Fruit fly (Drosophila melanogaster) whole organism, embryonic: ENCODE measurements around the gene CG43731.

Experiments used
- Abd-B ChIP-seq: fragments of 200-800 bp; sonication (Bioruptor generic); optimal IDR thresholded peaks from 2 replicates; lab custom pipeline; 2018; ENCODE audit warnings: missing biosample characterization, mild to moderate bottlenecking, missing genetic modification characterization, moderate library complexity
- Bgb ChIP-seq: fragments of 200-800 bp; sonication (Bioruptor generic); IDR thresholded peaks from 2 replicates; pipeline ENCODE4 v1.3.6; 2022; ENCODE audit warnings: missing biosample characterization, missing genetic modification characterization; ENCODE audit not compliant: partially characterized antibody
- CG10209 ChIP-seq: fragments of 200-800 bp; sonication (Bioruptor generic); optimal IDR thresholded peaks from 3 replicates; lab custom pipeline; 2017; ENCODE audit warnings: missing biosample characterization, mild to moderate bottlenecking, missing genetic modification characterization, missing genetic modification reagents
- CG10366 ChIP-seq: fragments of 200-800 bp; sonication (Bioruptor generic); IDR thresholded peaks from 2 replicates; pipeline ENCODE4 v1.3.6; 2022; ENCODE audit warnings: missing biosample characterization, missing genetic modification characterization
- CG11093 ChIP-seq: fragments of 200-800 bp; sonication (Bioruptor generic); IDR thresholded peaks from 3 replicates; pipeline ENCODE4 v1.3.6; 2022; ENCODE audit warnings: missing biosample characterization, missing genetic modification characterization
- CG11398 ChIP-seq: fragments of 200-800 bp; sonication (Bioruptor generic); optimal IDR thresholded peaks from 2 replicates; lab custom pipeline; 2016; ENCODE audit warnings: missing biosample characterization, missing genetic modification characterization
- CG11695 ChIP-seq: fragments of 200-800 bp; sonication (Bioruptor generic); IDR thresholded peaks from 3 replicates; pipeline ENCODE4 v1.3.6; 2022; ENCODE audit warnings: missing biosample characterization, missing genetic modification characterization
- CG12155 ChIP-seq: fragments of 200-800 bp; sonication (Bioruptor generic); optimal IDR thresholded peaks from 3 replicates; lab custom pipeline; 2016; ENCODE audit warnings: missing biosample characterization, missing genetic modification characterization
- CG13894 ChIP-seq: fragments of 200-800 bp; sonication (Bioruptor generic); optimal IDR thresholded peaks from 3 replicates; lab custom pipeline; 2018; ENCODE audit warnings: missing biosample characterization, mild to moderate bottlenecking, missing genetic modification characterization, moderate library complexity
- CG14860 ChIP-seq: fragments of 200-800 bp; sonication (Bioruptor generic); IDR thresholded peaks from 3 replicates; pipeline ENCODE4 v1.3.6; 2022; ENCODE audit warnings: missing biosample characterization, missing genetic modification characterization; ENCODE audit not compliant: partially characterized antibody
- CG14965 ChIP-seq: fragments of 200-800 bp; sonication (Bioruptor generic); optimal IDR thresholded peaks from 2 replicates; lab custom pipeline; 2016; ENCODE audit warnings: missing biosample characterization, missing genetic modification characterization, borderline replicate concordance
- CG15073 ChIP-seq: fragments of 200-800 bp; sonication (Bioruptor generic); optimal IDR thresholded peaks from 2 replicates; lab custom pipeline; 2016; ENCODE audit warnings: missing biosample characterization, missing genetic modification characterization
- CG1603 ChIP-seq: fragments of 200-800 bp; sonication (Bioruptor generic); optimal IDR thresholded peaks from 2 replicates; lab custom pipeline; 2019; ENCODE audit warnings: missing biosample characterization, mild to moderate bottlenecking, missing genetic modification characterization, moderate library complexity
- CG1647 ChIP-seq: fragments of 200-800 bp; sonication (Bioruptor generic); optimal IDR thresholded peaks from 3 replicates; lab custom pipeline; 2016; ENCODE audit warnings: missing biosample characterization, missing genetic modification characterization
- CG16815 ChIP-seq: fragments of 200-800 bp; sonication (Bioruptor generic); optimal IDR thresholded peaks from 3 replicates; lab custom pipeline; 2017; ENCODE audit warnings: missing biosample characterization, mild to moderate bottlenecking, missing genetic modification characterization
- CG17612 ChIP-seq: fragments of 200-800 bp; sonication (Bioruptor generic); IDR thresholded peaks from 2 replicates; pipeline ENCODE4 v1.3.6; 2022; ENCODE audit warnings: missing biosample characterization, missing genetic modification characterization
- CG17912 ChIP-seq: fragments of 200-800 bp; sonication (Bioruptor generic); optimal IDR thresholded peaks from 2 replicates; lab custom pipeline; 2018; ENCODE audit warnings: missing biosample characterization, mild to moderate bottlenecking, missing genetic modification characterization
- CG18476 ChIP-seq: fragments of 200-800 bp; sonication (Bioruptor generic); optimal IDR thresholded peaks from 2 replicates; lab custom pipeline; 2016; ENCODE audit warnings: missing biosample characterization, mild to moderate bottlenecking, missing genetic modification characterization
- CG4707 ChIP-seq: fragments of 200-800 bp; sonication (Bioruptor generic); optimal IDR thresholded peaks from 2 replicates; lab custom pipeline; 2018; ENCODE audit warnings: missing biosample characterization, mild to moderate bottlenecking, missing genetic modification characterization, moderate library complexity
- CG7839 ChIP-seq: fragments of 200-800 bp; sonication (Bioruptor generic); optimal IDR thresholded peaks from 3 replicates; lab custom pipeline; 2018; ENCODE audit warnings: missing biosample characterization, mild to moderate bottlenecking, missing genetic modification characterization, moderate library complexity
- CG8478 ChIP-seq: fragments of >200 bp; optimal IDR thresholded peaks from 2 replicates; lab custom pipeline; 2018
- CG9727 ChIP-seq: fragments of 200-800 bp; sonication (Bioruptor generic); optimal IDR thresholded peaks from 3 replicates; lab custom pipeline; 2017; ENCODE audit warnings: missing biosample characterization, mild to moderate bottlenecking, missing genetic modification characterization
- D19B ChIP-seq: fragments of 200-800 bp; sonication (Bioruptor generic); optimal IDR thresholded peaks from 2 replicates; lab custom pipeline; 2017; ENCODE audit warnings: missing biosample characterization, mild to moderate bottlenecking, missing genetic modification characterization
- Doc2 ChIP-seq: fragments of 200-800 bp; sonication (Bioruptor generic); IDR thresholded peaks from 2 replicates; pipeline ENCODE4 v1.3.6; 2022; ENCODE audit warnings: missing biosample characterization, missing genetic modification characterization
- HLH4C ChIP-seq: fragments of 200-800 bp; sonication (Bioruptor generic); IDR thresholded peaks from 3 replicates; pipeline ENCODE4 v1.3.6; 2022; ENCODE audit warnings: missing biosample characterization, missing genetic modification characterization; ENCODE audit not compliant: partially characterized antibody
- Lpt ChIP-seq: fragments of >200 bp; optimal IDR thresholded peaks from 2 replicates; lab custom pipeline; 2018; ENCODE audit warnings: missing biosample characterization, missing genetic modification characterization
- Max ChIP-seq: fragments of 200-800 bp; sonication (Bioruptor generic); optimal IDR thresholded peaks from 2 replicates; lab custom pipeline; 2016; ENCODE audit warnings: missing biosample characterization, mild to moderate bottlenecking, missing genetic modification characterization
- Taf1 ChIP-seq: fragments of 200-800 bp; sonication (Bioruptor generic); IDR thresholded peaks from 2 replicates; pipeline ENCODE4 v1.3.6; 2022; ENCODE audit warnings: missing biosample characterization, missing genetic modification characterization
- aop ChIP-seq: fragments of 200-800 bp; sonication (Bioruptor generic); IDR thresholded peaks from 2 replicates; pipeline ENCODE4 v1.3.6; 2022; ENCODE audit warnings: missing biosample characterization, missing genetic modification characterization
- ara ChIP-seq: fragments of 200-800 bp; sonication (Bioruptor generic); IDR thresholded peaks from 2 replicates; pipeline ENCODE4 v1.3.6; 2022; ENCODE audit warnings: missing biosample characterization, missing genetic modification characterization
- bcd ChIP-seq: fragments of 200-800 bp; sonication (Bioruptor generic); optimal IDR thresholded peaks from 2 replicates; lab custom pipeline; 2017; ENCODE audit warnings: missing biosample characterization, mild to moderate bottlenecking, missing genetic modification characterization
- bsh ChIP-seq, 2 experiments: fragments of 200-800 bp; sonication (Bioruptor generic); optimal IDR thresholded peaks; 2 replicates each; lab custom pipeline; 2017 to 2018; ENCODE audit warnings: mild to moderate bottlenecking in 2 of 2, missing biosample characterization in 2 of 2, missing genetic modification characterization in 2 of 2, moderate library complexity in 1 of 2
- chm ChIP-seq: fragments of 200-800 bp; sonication (Bioruptor generic); IDR thresholded peaks from 2 replicates; pipeline ENCODE4 v1.3.6; 2022; ENCODE audit warnings: missing biosample characterization, missing genetic modification characterization
- dpn ChIP-seq, 2 experiments: fragments of 200-800 bp; sonication (Bioruptor generic); optimal IDR thresholded peaks; 3 replicates each; lab custom pipeline; 2016; ENCODE audit warnings: missing biosample characterization in 2 of 2, missing genetic modification characterization in 2 of 2
- eve ChIP-seq, 2 experiments: fragments of >200 bp; optimal IDR thresholded peaks; 2 replicates each; lab custom pipeline; 2017; ENCODE audit warnings: missing biosample characterization in 2 of 2, missing genetic modification characterization in 2 of 2
- fru ChIP-seq: fragments of >200 bp; optimal IDR thresholded peaks from 2 replicates; lab custom pipeline; 2017
- gce ChIP-seq: fragments of 200-800 bp; sonication (Bioruptor generic); IDR thresholded peaks from 3 replicates; pipeline ENCODE4 v1.3.6; 2022; ENCODE audit warnings: missing biosample characterization, missing genetic modification characterization
- grau ChIP-seq: fragments of 200-800 bp; optimal IDR thresholded peaks from 3 replicates; lab custom pipeline; 2019; ENCODE audit warnings: missing biosample characterization, mild to moderate bottlenecking, missing genetic modification characterization, moderate library complexity
- insv ChIP-seq, 2 experiments: fragments of 200-800 bp; sonication (Bioruptor generic); optimal IDR thresholded peaks; 3 replicates each; lab custom pipeline; 2016 to 2018; ENCODE audit warnings: missing biosample characterization in 2 of 2, missing genetic modification characterization in 2 of 2
- lmd ChIP-seq: fragments of 200-800 bp; sonication (Bioruptor generic); IDR thresholded peaks from 2 replicates; pipeline ENCODE4 v1.3.6; 2022; ENCODE audit warnings: missing biosample characterization, missing genetic modification characterization
- maf-S ChIP-seq: fragments of 200-800 bp; sonication (Bioruptor generic); optimal IDR thresholded peaks from 2 replicates; lab custom pipeline; 2016; ENCODE audit warnings: missing biosample characterization, missing genetic modification characterization
- mld ChIP-seq: fragments of 200-800 bp; sonication (Bioruptor generic); IDR thresholded peaks from 3 replicates; pipeline ENCODE4 v1.3.6; 2022; ENCODE audit warnings: missing biosample characterization, missing genetic modification characterization; ENCODE audit not compliant: partially characterized antibody
- oc ChIP-seq: fragments of 200-800 bp; sonication (Bioruptor generic); optimal IDR thresholded peaks from 2 replicates; lab custom pipeline; 2018; ENCODE audit warnings: missing biosample characterization, mild to moderate bottlenecking, missing genetic modification characterization, moderate library complexity
- pfk ChIP-seq: fragments of 200-800 bp; sonication (Bioruptor generic); optimal IDR thresholded peaks from 2 replicates; lab custom pipeline; 2018; ENCODE audit warnings: missing biosample characterization, mild to moderate bottlenecking, missing genetic modification characterization, moderate library complexity
- pnt ChIP-seq: fragments of 200-800 bp; sonication (Bioruptor generic); optimal IDR thresholded peaks from 3 replicates; lab custom pipeline; 2016; ENCODE audit warnings: missing biosample characterization, missing genetic modification characterization
- rib ChIP-seq: fragments of 200-800 bp; sonication (Bioruptor generic); IDR thresholded peaks from 2 replicates; pipeline ENCODE4 v1.3.6; 2022; ENCODE audit warnings: missing biosample characterization, missing genetic modification characterization
- row ChIP-seq: fragments of 200-800 bp; sonication (Bioruptor generic); IDR thresholded peaks from 3 replicates; pipeline ENCODE4 v1.3.6; 2022; ENCODE audit warnings: missing biosample characterization, missing genetic modification characterization
- sens ChIP-seq: fragments of 200-800 bp; sonication (Bioruptor generic); peaks from one replicate; lab custom pipeline; 2016; ENCODE audit warnings: missing biosample characterization, missing genetic modification characterization
- toy ChIP-seq: fragments of 200-800 bp; sonication (Bioruptor generic); IDR thresholded peaks from 2 replicates; pipeline ENCODE4 v1.3.6; 2022; ENCODE audit warnings: missing biosample characterization, missing genetic modification characterization
- trh ChIP-seq: fragments of 200-800 bp; sonication (Bioruptor generic); optimal IDR thresholded peaks from 2 replicates; lab custom pipeline; 2016; ENCODE audit warnings: missing biosample characterization, missing genetic modification characterization
- twi ChIP-seq: fragments of 200-800 bp; optimal IDR thresholded peaks from 2 replicates; lab custom pipeline; 2019; ENCODE audit warnings: missing biosample characterization, mild to moderate bottlenecking, missing genetic modification characterization, moderate library complexity
- vvl ChIP-seq: fragments of 200-800 bp; sonication (Bioruptor generic); IDR thresholded peaks from 2 replicates; pipeline ENCODE4 v1.3.6; 2022; ENCODE audit warnings: missing biosample characterization, missing genetic modification characterization
- wdn ChIP-seq: fragments of 200-800 bp; sonication (Bioruptor generic); IDR thresholded peaks from 2 replicates; pipeline ENCODE4 v1.3.6; 2022; ENCODE audit warnings: missing biosample characterization, missing genetic modification characterization

CG43731 gene

dm6 chr2L:19140984-19141262 is 39.1 kb downstream of the CG43731 start (continued):
- TF ChIP-seq insv (GFP tag; optimal IDR thresholded peaks at IDR 0.05; lab: Kevin White, UChicago) (no peak), CG17612 (GFP tag; lab: Robert Waterston, UW) (no peak), CG9727 (GFP tag; lab: Kevin White, UChicago) (peak; percentile 49), trh (GFP tag; lab: Kevin White, UChicago) (no peak), CG8478 (lab: Kevin White, UChicago) (no peak), CG12155 (GFP tag; lab: Kevin White, UChicago) (peak; percentile 24), aop (no peak), CG1647 (GFP tag; lab: Kevin White, UChicago) (peak; percentile 7), chm (GFP tag; lab: Robert Waterston, UW) (no peak), CG13894 (no peak), CG10366 (GFP tag; lab: Robert Waterston, UW) (no peak), Max (GFP tag; lab: Kevin White, UChicago) (peak; percentile 27), D19B (peak; percentile 19), CG18476 (GFP tag; lab: Kevin White, UChicago) (no peak), Abd-B (no peak), CG10209 (GFP tag; lab: Kevin White, UChicago) (peak; percentile 11), Doc2 (GFP tag; lab: Robert Waterston, UW) (no peak), eve (GFP tag; optimal IDR thresholded peaks at IDR 0.05; lab: Kevin White, UChicago) (peak in 1 of 2 experiments; percentile 47), CG15073 (GFP tag; lab: Kevin White, UChicago) (no peak), CG16815 (peak; percentile 44), ara (GFP tag; lab: Robert Waterston, UW) (no peak), CG14860 (GFP tag; lab: Robert Waterston, UW) (no peak), CG1603 (tag; lab: Kevin White, UChicago) (peak; percentile 48), Bgb (GFP tag; lab: Robert Waterston, UW) (no peak), rib (GFP tag; lab: Robert Waterston, UW) (0 out of 2 replicates have a peak, but pooled peaks have one; percentile 27), grau (peak; percentile 90), HLH4C (GFP tag; lab: Robert Waterston, UW) (no peak), CG14965 (GFP tag; lab: Kevin White, UChicago) (no peak), CG17912 (GFP tag; lab: Kevin White, UChicago) (no peak), CG11398 (no peak), twi (tag; lab: Kevin White, UChicago) (no peak), CG11695 (GFP tag; lab: Robert Waterston, UW) (no peak), Lpt (GFP tag; lab: Kevin White, UChicago) (no peak), wdn (no peak), vvl (peak; percentile 24; the same call in 1 of the 2 replicates), mld (no peak), bcd (GFP tag; lab: Kevin White, UChicago) (peak; percentile 26), dpn (GFP tag; optimal IDR thresholded peaks at IDR 0.05; lab: Kevin White, UChicago) (peak in 1 of 2 experiments; percentile 0), gce (no peak), pfk (GFP tag; lab: Kevin White, UChicago) (no peak), Taf1 (peak; percentile 59), oc (no peak), CG11093 (0 out of 3 replicates have a peak, but pooled peaks have one; percentile 22), row (GFP tag; lab: Robert Waterston, UW) (peak; percentile 66), pnt (GFP tag; lab: Kevin White, UChicago) (no peak), lmd (GFP tag; lab: Robert Waterston, UW) (peak; percentile 68; the same call in 1 of the 2 replicates), CG4707 (no peak), toy (GFP tag; lab: Robert Waterston, UW) (no peak), maf-S (GFP tag; lab: Kevin White, UChicago) (no peak), CG7839 (tag; lab: Kevin White, UChicago) (peak; percentile 65), fru (lab: Kevin White, UChicago) (no peak), sens (GFP tag; lab: Kevin White, UChicago) (peak; percentile 50), bsh (GFP tag; optimal IDR thresholded peaks at IDR 0.05; lab: Kevin White, UChicago) (peak in 1 of 2 experiments; percentile 35)
